Fruit fly (Drosophila melanogaster) whole organism, prepupa: ENCODE data around the gene CG17637.
"Not testable (repeated sequence)": the region's sequence is repeated elsewhere in the genome, so short reads cannot be mapped to it uniquely, and the experiment has no call there.

ENCODE experiments used
- Blimp-1 ChIP-seq: fragments of 200-800 bp; sonication (Bioruptor generic); optimal IDR thresholded peaks from 3 replicates; lab custom pipeline; 2017; ENCODE audit warnings: missing biosample characterization, missing genetic modification characterization, mild to moderate bottlenecking, moderate library complexity, missing genetic modification reagents
- CG10631 ChIP-seq: fragments of 200-800 bp; sonication (Bioruptor generic); optimal IDR thresholded peaks from 2 replicates; lab custom pipeline; 2016; ENCODE audit warnings: missing biosample characterization, missing genetic modification characterization
- CG10669 ChIP-seq: fragments of 200-800 bp; sonication (Bioruptor generic); optimal IDR thresholded peaks from 3 replicates; lab custom pipeline; 2018; ENCODE audit warnings: missing biosample characterization, mild to moderate bottlenecking, missing genetic modification characterization, moderate library complexity
- CG11762 ChIP-seq: fragments of 200-800 bp; sonication (Bioruptor generic); optimal IDR thresholded peaks from 3 replicates; lab custom pipeline; 2016; ENCODE audit warnings: missing biosample characterization, missing genetic modification characterization; ENCODE audit not compliant: insufficient read depth
- CG15336 ChIP-seq: fragments of 200-800 bp; sonication (Bioruptor generic); IDR thresholded peaks from 2 replicates; pipeline ENCODE4 v1.3.6; 2022; ENCODE audit warnings: missing biosample characterization, missing genetic modification characterization
- CG1621 ChIP-seq: fragments of 200-800 bp; sonication (Bioruptor generic); optimal IDR thresholded peaks from 3 replicates; lab custom pipeline; 2018; ENCODE audit warnings: missing biosample characterization, mild to moderate bottlenecking, missing genetic modification characterization
- CG16779 ChIP-seq: fragments of 200-800 bp; sonication (Bioruptor generic); optimal IDR thresholded peaks from 3 replicates; lab custom pipeline; 2017; ENCODE audit warnings: missing biosample characterization, mild to moderate bottlenecking, missing genetic modification characterization
- CG3032 ChIP-seq: fragments of 200-800 bp; optimal IDR thresholded peaks from 2 replicates; lab custom pipeline; 2019; ENCODE audit warnings: missing biosample characterization, mild to moderate bottlenecking, missing genetic modification characterization, moderate library complexity
- CG32006 ChIP-seq: fragments of 200-800 bp; sonication (Bioruptor generic); optimal IDR thresholded peaks from 3 replicates; lab custom pipeline; 2017; ENCODE audit warnings: missing biosample characterization, mild to moderate bottlenecking, missing genetic modification characterization
- CG34406 ChIP-seq: fragments of 200-800 bp; sonication (Bioruptor generic); optimal IDR thresholded peaks from 3 replicates; lab custom pipeline; 2016; ENCODE audit warnings: missing biosample characterization, missing genetic modification characterization
- CG3919 ChIP-seq: fragments of 200-800 bp; sonication (Bioruptor generic); optimal IDR thresholded peaks from 3 replicates; lab custom pipeline; 2016; ENCODE audit warnings: missing biosample characterization, missing genetic modification characterization
- CG6792 ChIP-seq: fragments of 200-800 bp; sonication (Bioruptor generic); optimal IDR thresholded peaks from 3 replicates; lab custom pipeline; 2016; ENCODE audit warnings: missing biosample characterization, missing genetic modification characterization
- CG6808 ChIP-seq: fragments of 200-800 bp; sonication (Bioruptor generic); optimal IDR thresholded peaks from 3 replicates; lab custom pipeline; 2017; ENCODE audit warnings: missing biosample characterization, missing genetic modification characterization, mild to moderate bottlenecking, moderate library complexity, missing genetic modification reagents
- CG6854 ChIP-seq: fragments of 200-800 bp; sonication (Bioruptor generic); optimal IDR thresholded peaks from 2 replicates; lab custom pipeline; 2017; ENCODE audit warnings: missing biosample characterization, mild to moderate bottlenecking, missing genetic modification characterization
- CG7368 ChIP-seq: fragments of 200-800 bp; sonication (Bioruptor generic); optimal IDR thresholded peaks from 3 replicates; lab custom pipeline; 2016; ENCODE audit warnings: missing biosample characterization, missing genetic modification characterization
- CG8632 ChIP-seq: fragments of 200-800 bp; sonication (Bioruptor generic); optimal IDR thresholded peaks from 3 replicates; lab custom pipeline; 2016; ENCODE audit warnings: missing biosample characterization, missing genetic modification characterization
- Eip75B ChIP-seq: fragments of 200-800 bp; sonication (Bioruptor generic); optimal IDR thresholded peaks from 3 replicates; lab custom pipeline; 2016; ENCODE audit warnings: missing biosample characterization, missing genetic modification characterization
- Eip78C ChIP-seq: fragments of 200-800 bp; sonication (Bioruptor generic); peaks from one replicate; lab custom pipeline; 2016; ENCODE audit warnings: missing biosample characterization, missing genetic modification characterization
- Ets21C ChIP-seq: fragments of 200-800 bp; sonication (Bioruptor generic); optimal IDR thresholded peaks from 3 replicates; lab custom pipeline; 2016; ENCODE audit warnings: missing biosample characterization, missing genetic modification characterization
- Gug ChIP-seq: fragments of 200-800 bp; sonication (Bioruptor generic); IDR thresholded peaks from 2 replicates; pipeline ENCODE4 v1.3.6; 2022; ENCODE audit warnings: missing biosample characterization, missing genetic modification characterization
- Hr39 ChIP-seq: fragments of 200-800 bp; sonication (Bioruptor generic); optimal IDR thresholded peaks from 2 replicates; lab custom pipeline; 2016; ENCODE audit warnings: missing biosample characterization, missing genetic modification characterization
- Hr4 ChIP-seq: fragments of 200-800 bp; sonication (Bioruptor generic); optimal IDR thresholded peaks from 3 replicates; lab custom pipeline; 2016; ENCODE audit warnings: missing biosample characterization, missing genetic modification characterization
- Lpt ChIP-seq: fragments of 200-800 bp; sonication (Bioruptor generic); optimal IDR thresholded peaks from 3 replicates; lab custom pipeline; 2016; ENCODE audit warnings: missing biosample characterization, missing genetic modification characterization
- OdsH ChIP-seq: fragments of 200-800 bp; sonication (Bioruptor generic); optimal IDR thresholded peaks from 3 replicates; lab custom pipeline; 2016; ENCODE audit warnings: missing biosample characterization, missing genetic modification characterization
- Smox ChIP-seq: fragments of 200-800 bp; sonication (Bioruptor generic); optimal IDR thresholded peaks from 3 replicates; lab custom pipeline; 2016; ENCODE audit warnings: missing biosample characterization, missing genetic modification characterization
- Sox102F ChIP-seq: fragments of 200-800 bp; sonication (Bioruptor generic); optimal IDR thresholded peaks from 2 replicates; lab custom pipeline; 2016; ENCODE audit warnings: missing biosample characterization, mild to moderate bottlenecking, missing genetic modification characterization
- Sox14 ChIP-seq: fragments of 200-800 bp; sonication (Bioruptor generic); optimal IDR thresholded peaks from 3 replicates; lab custom pipeline; 2016; ENCODE audit warnings: missing biosample characterization, missing genetic modification characterization
- acj6 ChIP-seq: fragments of 200-800 bp; sonication (Bioruptor generic); optimal IDR thresholded peaks from 3 replicates; lab custom pipeline; 2016; ENCODE audit warnings: missing biosample characterization, missing genetic modification characterization
- dac ChIP-seq: fragments of 200-800 bp; sonication (Bioruptor generic); optimal IDR thresholded peaks from 2 replicates; lab custom pipeline; 2017; ENCODE audit warnings: missing biosample characterization, mild to moderate bottlenecking, missing genetic modification characterization
- eg ChIP-seq: fragments of 200-800 bp; sonication (Bioruptor generic); IDR thresholded peaks from 3 replicates; pipeline ENCODE4 v1.3.6; 2022; ENCODE audit warnings: missing biosample characterization, missing genetic modification characterization
- fkh ChIP-seq: fragments of 200-800 bp; sonication (Bioruptor generic); optimal IDR thresholded peaks from 3 replicates; lab custom pipeline; 2017; ENCODE audit warnings: missing biosample characterization, mild to moderate bottlenecking, missing genetic modification characterization, moderate library complexity
- salr ChIP-seq, 2 experiments: fragments of 200-800 bp; sonication (Bioruptor generic); optimal IDR thresholded peaks; 3 replicates each; lab custom pipeline; 2016 to 2018; ENCODE audit warnings: missing biosample characterization in 2 of 2, missing genetic modification characterization in 2 of 2, mild to moderate bottlenecking in 1 of 2
- spab ChIP-seq: fragments of 200-800 bp; sonication (Bioruptor generic); optimal IDR thresholded peaks from 2 replicates; lab custom pipeline; 2017; ENCODE audit warnings: missing biosample characterization, mild to moderate bottlenecking, missing genetic modification characterization, missing genetic modification reagents
- svp ChIP-seq: fragments of 200-800 bp; sonication (Bioruptor generic); peaks from one replicate; lab custom pipeline; 2016; ENCODE audit warnings: missing biosample characterization, missing genetic modification characterization
- topi ChIP-seq: fragments of 200-800 bp; sonication (Bioruptor generic); optimal IDR thresholded peaks from 3 replicates; lab custom pipeline; 2016; ENCODE audit warnings: missing biosample characterization, missing genetic modification characterization
- vri ChIP-seq: fragments of 200-800 bp; sonication (Bioruptor generic); optimal IDR thresholded peaks from 3 replicates; lab custom pipeline; 2016; ENCODE audit warnings: missing biosample characterization, mild to moderate bottlenecking, missing genetic modification characterization

Gene CG17637

DNA sequence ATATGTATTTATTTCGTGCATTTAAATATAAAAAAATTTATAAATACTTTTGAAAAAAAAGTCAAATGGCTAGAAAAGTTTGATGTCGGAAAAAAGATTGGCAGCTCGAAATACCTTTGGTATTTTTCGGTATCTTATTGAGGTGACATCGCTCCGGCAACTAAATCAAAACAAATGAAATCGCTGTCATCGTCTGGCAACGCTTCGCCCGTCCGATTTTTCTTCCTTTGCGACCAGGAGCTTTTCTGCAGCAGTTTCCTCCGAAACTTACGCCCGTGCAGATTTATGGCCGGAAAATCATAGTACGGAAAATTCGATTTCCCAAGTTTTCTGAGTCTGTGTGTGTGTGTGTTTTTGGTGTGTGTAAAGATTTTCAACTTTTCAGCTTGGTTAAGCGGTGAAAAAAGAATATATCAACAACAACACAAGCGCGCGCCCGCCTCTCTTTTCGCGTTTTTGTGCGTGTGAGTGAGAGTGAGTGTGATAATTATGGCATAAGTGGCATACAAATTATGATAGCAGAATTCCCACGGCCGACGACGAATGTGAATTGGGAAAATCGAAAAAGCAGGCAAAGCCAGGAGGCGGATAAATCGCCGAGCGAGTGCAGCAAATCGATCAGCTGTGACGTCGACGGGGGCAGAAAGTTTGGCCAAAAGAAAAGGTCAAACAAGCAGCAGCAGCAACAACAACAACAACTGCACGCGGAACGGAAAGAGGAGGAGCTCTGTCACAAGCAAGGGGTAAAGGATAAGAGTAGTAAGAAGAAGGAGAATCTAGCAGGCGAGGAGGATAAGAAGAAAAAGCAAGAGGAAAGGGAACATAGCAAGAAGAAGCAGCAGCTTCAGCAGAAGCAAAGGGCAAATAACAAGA, 6.6 kb upstream of the CG17637 start, which contains the start of gene CG32425:
CG32425 (plus strand) TSS at position 200 of the 873 bp plus-strand sequence.
- TF ChIP-seq Sox14 (peak; percentile 8), CG1621 (tag; lab: Kevin White, UChicago) (peak; percentile 94), CG8632 (no peak), Eip75B (peak; percentile 33), fkh (GFP tag; lab: Kevin White, UChicago) (peak; percentile 47), CG7368 (GFP tag; lab: Kevin White, UChicago) (no peak), CG6808 (GFP tag; lab: Kevin White, UChicago) (peak; percentile 30), Ets21C (GFP tag; lab: Kevin White, UChicago) (no peak), Blimp-1 (GFP tag; lab: Kevin White, UChicago) (no peak), CG10669 (GFP tag; lab: Kevin White, UChicago) (no peak), svp (GFP tag; lab: Kevin White, UChicago) (no peak), CG6792 (no peak), CG6854 (GFP tag; lab: Kevin White, UChicago) (peak; percentile 54), CG34406 (no peak), Eip78C (peak; percentile 37), salr (GFP tag; optimal IDR thresholded peaks at IDR 0.05; lab: Kevin White, UChicago) (no peak), vri (GFP tag; lab: Kevin White, UChicago) (peak; percentile 88), topi (GFP tag; lab: Kevin White, UChicago) (no peak), Hr4 (GFP tag; lab: Kevin White, UChicago) (peak; percentile 12), Smox (GFP tag; lab: Kevin White, UChicago) (no peak)

dm6 chr3L:20498204-20498603, 5.8 kb upstream of the CG17637 start:
- TF ChIP-seq Gug (GFP tag; lab: Robert Waterston, UW) (no peak), Sox14 (no peak), Eip75B (no peak), CG15336 (no peak), spab (GFP tag; lab: Kevin White, UChicago) (no peak), Hr39 (GFP tag; lab: Kevin White, UChicago) (no peak), CG11762 (GFP tag; lab: Kevin White, UChicago) (no peak), CG32006 (GFP tag; lab: Kevin White, UChicago) (no peak), CG3032 (tag; lab: Kevin White, UChicago) (no peak), Eip78C (no peak)

dm6 chr3L:20499536-20499935, 4.5 kb upstream of the CG17637 start, which contains the start of gene CG18281:
Gene CG18281 (plus strand): TSS chr3L:20499836.
- TF ChIP-seq Eip75B; CG3919 (GFP tag; lab: Kevin White, UChicago); Sox102F (GFP tag; lab: Kevin White, UChicago): not testable (repeated sequence)
- TF ChIP-seq, all 60 proteins: peak for 0; not testable (repeated sequence) for 60

DNA sequence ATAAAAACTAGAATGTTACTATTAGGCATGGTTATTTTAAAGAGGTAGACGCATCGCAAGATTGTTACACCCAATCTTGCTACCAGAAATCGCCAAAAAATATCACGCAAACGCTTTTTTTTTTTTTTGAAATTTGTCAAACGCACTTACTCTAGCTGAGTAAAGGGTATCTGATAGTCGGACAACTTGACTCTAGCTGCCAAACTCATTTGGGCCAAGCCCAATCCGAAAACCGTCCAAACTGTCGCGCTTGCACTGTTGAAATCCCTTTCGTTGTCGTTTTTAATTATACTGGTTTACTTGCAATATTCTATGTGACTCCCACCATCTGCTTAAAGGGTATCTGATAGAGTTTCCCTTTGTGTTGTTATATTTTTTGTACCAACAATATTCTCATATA, 730 bp upstream of the CG17637 start:
- no peak for TF ChIP-seq CG7368 (GFP tag; lab: Kevin White, UChicago)
- no peak for TF ChIP-seq eg (GFP tag; lab: Robert Waterston, UW)
- TF ChIP-seq CG1621 (tag; lab: Kevin White, UChicago), result no peak
- TF ChIP-seq CG6792, result no peak
- no peak for TF ChIP-seq OdsH

dm6 chr3L:20505732-20506131, 1.7 kb downstream of the CG17637 start, which contains the start of gene CG5078:
Gene CG5078 (plus strand): TSS chr3L:20506032.
- TF ChIP-seq Sox14, result no peak
- TF ChIP-seq CG10631 (GFP tag; lab: Kevin White, UChicago), result no peak
- TF ChIP-seq acj6 (GFP tag; lab: Kevin White, UChicago), result no peak
- TF ChIP-seq CG16779 (tag; lab: Kevin White, UChicago), result no peak
- TF ChIP-seq Smox (GFP tag; lab: Kevin White, UChicago), result no peak
- no peak for TF ChIP-seq Lpt (GFP tag; lab: Kevin White, UChicago)
- no peak for TF ChIP-seq dac (GFP tag; lab: Kevin White, UChicago)
- no peak for TF ChIP-seq Eip78C
- TF ChIP-seq fkh (GFP tag; lab: Kevin White, UChicago), result no peak
